Worm (Caenorhabditis elegans) whole organism, early embryonic: ENCODE measurements around the gene gld-3.

Source experiments
- B0310.2 ChIP-seq: sonication (generic microtip); optimal IDR thresholded peaks from 2 replicates; lab custom pipeline; 2016; ENCODE audit warnings: mild to moderate bottlenecking, missing genetic modification characterization, missing compliant biosample characterization
- F13C5.2 ChIP-seq: sonication (generic microtip); optimal IDR thresholded peaks from 2 replicates; lab custom pipeline; 2017; ENCODE audit warnings: mild to moderate bottlenecking, missing genetic modification characterization, inconsistent platforms, missing compliant biosample characterization
- aly-1 ChIP-seq: sonication (generic microtip); optimal IDR thresholded peaks from 2 replicates; lab custom pipeline; 2016; ENCODE audit warnings: missing genetic modification characterization, missing compliant biosample characterization
- ama-1 ChIP-seq: fragments of 150-350 bp; optimal IDR thresholded peaks from 2 replicates; lab custom pipeline; 2014
- ceh-13 ChIP-seq: fragments of 200-800 bp; sonication (Bioruptor generic); optimal IDR thresholded peaks from 2 replicates; lab custom pipeline; 2018; ENCODE audit warnings: mild to moderate bottlenecking, missing genetic modification characterization, missing compliant biosample characterization
- ceh-36 ChIP-seq: sonication (generic microtip); optimal IDR thresholded peaks from 2 replicates; lab custom pipeline; 2016; ENCODE audit warnings: missing genetic modification characterization, inconsistent platforms, missing compliant biosample characterization
- ets-7 ChIP-seq: sonication (generic microtip); optimal IDR thresholded peaks from 2 replicates; lab custom pipeline; 2016; ENCODE audit warnings: missing genotype, missing genetic modification characterization, missing compliant biosample characterization
- flt-1 ChIP-seq: fragments of 200-800 bp; sonication (Bioruptor generic); IDR thresholded peaks from 2 replicates; pipeline ENCODE4 v1.3.6; 2022; ENCODE audit warnings: missing genetic modification characterization, missing compliant biosample characterization
- hmbx-1 ChIP-seq: sonication (generic microtip); optimal IDR thresholded peaks from 2 replicates; lab custom pipeline; 2016; ENCODE audit warnings: mild to moderate bottlenecking, missing genetic modification characterization, missing compliant biosample characterization
- hmg-4 ChIP-seq: fragments of 200-800 bp; sonication (Bioruptor generic); optimal IDR thresholded peaks from 2 replicates; lab custom pipeline; 2018; ENCODE audit warnings: mild to moderate bottlenecking, missing genetic modification characterization, missing compliant biosample characterization
- hnd-1 ChIP-seq: sonication (generic microtip); optimal IDR thresholded peaks from 2 replicates; lab custom pipeline; 2016; ENCODE audit warnings: missing genetic modification characterization, missing compliant biosample characterization
- pes-1 ChIP-seq: fragments of 200-800 bp; sonication (Bioruptor generic); IDR thresholded peaks from 2 replicates; pipeline ENCODE4 v1.3.6; 2022; ENCODE audit warnings: missing genetic modification reagents, missing genetic modification characterization, missing compliant biosample characterization
- scrt-1 ChIP-seq: fragments of 200-800 bp; sonication (Bioruptor generic); IDR thresholded peaks from 2 replicates; pipeline ENCODE4 v1.3.6; 2022; ENCODE audit warnings: missing genetic modification characterization, missing compliant biosample characterization
- sea-1 ChIP-seq: fragments of 200-800 bp; sonication (Bioruptor generic); conservative IDR thresholded peaks from 2 replicates; pipeline ENCODE4 v1.3.6; 2022; ENCODE audit warnings: missing genetic modification characterization, missing compliant biosample characterization
- tbx-11 ChIP-seq: fragments of 200-800 bp; sonication (Bioruptor generic); IDR thresholded peaks from 2 replicates; pipeline ENCODE4 v1.3.6; 2022; ENCODE audit warnings: missing genetic modification characterization, missing compliant biosample characterization
- tbx-37 ChIP-seq: fragments of 200-800 bp; sonication (Bioruptor generic); conservative IDR thresholded peaks from 2 replicates; pipeline ENCODE4 v1.3.6; 2022; ENCODE audit warnings: missing genetic modification reagents, missing genetic modification characterization, missing compliant biosample characterization
- tra-4 ChIP-seq: sonication (generic microtip); optimal IDR thresholded peaks from 2 replicates; lab custom pipeline; 2017; ENCODE audit warnings: missing genetic modification characterization, missing compliant biosample characterization

Gene gld-3

DNA sequence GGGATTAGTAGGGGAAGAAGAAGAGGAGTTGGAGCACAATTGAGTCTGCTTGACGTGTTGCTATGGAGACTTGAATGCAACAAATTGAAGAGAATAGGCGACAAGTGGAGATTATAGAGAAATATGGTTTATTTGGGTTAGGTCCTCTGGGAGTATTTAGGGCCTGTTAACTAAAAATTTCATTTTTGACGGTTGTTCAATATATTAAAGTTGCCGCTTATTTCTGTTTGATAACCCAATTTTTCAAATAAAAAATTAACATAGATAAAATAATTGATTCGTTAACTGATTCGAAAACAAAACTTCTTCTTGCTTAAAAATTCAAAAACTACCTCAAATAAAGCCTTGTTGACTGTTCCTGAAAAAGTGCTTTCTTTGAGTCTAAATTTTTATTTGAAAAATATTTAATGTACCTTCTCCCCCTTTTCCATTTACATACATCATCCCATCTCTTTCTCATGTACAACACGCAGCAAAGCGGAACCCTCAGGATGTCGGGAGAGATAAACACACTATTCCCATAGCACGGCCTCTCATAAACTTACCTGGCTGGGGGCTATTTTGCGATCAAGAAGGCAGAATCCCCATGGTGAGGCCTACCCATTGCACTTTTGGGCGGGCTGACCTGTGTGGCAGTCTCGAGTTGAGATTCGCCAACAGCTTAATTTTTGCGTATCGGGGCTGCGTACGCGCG, 39.0 kb downstream of the gld-3 start, which contains the start of gene dyf-13:
Gene dyf-13, minus strand, starts transcription at position 51 of the 694 bp plus-strand sequence.
- TF ChIP-seq tbx-11 (GFP tag; lab: Robert Waterston, UW) (no peak), pes-1 (GFP tag; lab: Robert Waterston, UW) (no peak), ama-1 (lab: Kevin White, UChicago) (no peak), scrt-1 (GFP tag; lab: Robert Waterston, UW) (no peak), tra-4 (tag; lab: Kevin White, UChicago) (no peak), B0310.2 (tag; lab: Kevin White, UChicago) (no peak), hnd-1 (tag; lab: Kevin White, UChicago) (no peak), aly-1 (tag; lab: Kevin White, UChicago) (no peak), F13C5.2 (no peak), hmbx-1 (no peak), flt-1 (GFP tag; lab: Robert Waterston, UW) (no peak), tbx-37 (GFP tag; lab: Robert Waterston, UW) (no peak), hmg-4 (GFP tag; lab: Kevin White, UChicago) (no peak), ceh-36 (tag; lab: Kevin White, UChicago) (no peak), ceh-13 (GFP tag; lab: Kevin White, UChicago) (no peak), sea-1 (GFP tag; lab: Robert Waterston, UW) (no peak), ets-7 (no peak)

DNA sequence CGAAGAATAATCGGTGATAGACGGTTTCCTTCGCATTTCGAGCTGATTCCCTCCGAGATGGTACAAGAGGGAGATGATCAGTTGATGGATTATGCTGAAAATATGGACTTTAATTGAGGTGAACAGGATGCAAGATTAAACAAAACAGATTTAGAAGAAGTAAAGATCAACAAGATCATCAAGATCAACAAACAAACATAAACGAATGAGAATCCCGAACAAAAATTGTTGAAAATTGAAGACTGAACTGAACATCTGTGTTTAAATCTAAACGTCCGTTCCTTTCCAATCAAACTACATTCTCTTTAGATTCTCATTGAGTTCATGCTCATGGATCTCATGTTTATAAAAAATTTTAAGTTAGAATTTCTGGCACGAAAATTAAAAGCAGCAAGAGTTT, 42.4 kb downstream of the gld-3 start, which contains the start of gene glc-4:
Gene glc-4, minus strand, starts transcription at position 101 of the 400 bp plus-strand sequence.
- no peak for TF ChIP-seq hmg-4 (GFP tag; lab: Kevin White, UChicago)
- TF ChIP-seq aly-1 (tag; lab: Kevin White, UChicago) = no peak
- TF ChIP-seq ama-1 (lab: Kevin White, UChicago) = no peak
- no peak for TF ChIP-seq F13C5.2
- no peak for TF ChIP-seq ets-7
- TF ChIP-seq ceh-36 (tag; lab: Kevin White, UChicago) = no peak

DNA sequence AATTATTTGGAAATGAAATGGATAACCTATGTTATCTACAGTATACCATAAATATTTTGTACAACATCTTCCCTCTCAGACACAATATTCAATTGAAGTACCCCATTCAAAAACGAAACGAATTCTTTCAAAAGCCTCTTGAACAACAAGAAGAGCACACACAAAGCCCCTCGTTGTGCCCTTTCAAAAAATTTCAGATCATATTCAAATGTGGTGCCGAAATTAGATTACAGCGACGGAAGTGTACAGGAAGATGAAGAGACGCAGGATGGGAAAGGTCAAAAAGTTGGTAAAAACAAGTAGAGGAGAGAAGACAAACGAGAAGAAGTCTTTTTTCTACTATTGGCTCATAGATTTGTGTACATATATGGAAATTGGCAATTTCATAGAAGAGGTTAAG, 43.7 kb downstream of the gld-3 start:
- TF ChIP-seq tra-4 (tag; lab: Kevin White, UChicago) (no peak), pes-1 (GFP tag; lab: Robert Waterston, UW) (no peak), hnd-1 (tag; lab: Kevin White, UChicago) (no peak), F13C5.2 (no peak), hmg-4 (GFP tag; lab: Kevin White, UChicago) (no peak), ets-7 (no peak)

DNA sequence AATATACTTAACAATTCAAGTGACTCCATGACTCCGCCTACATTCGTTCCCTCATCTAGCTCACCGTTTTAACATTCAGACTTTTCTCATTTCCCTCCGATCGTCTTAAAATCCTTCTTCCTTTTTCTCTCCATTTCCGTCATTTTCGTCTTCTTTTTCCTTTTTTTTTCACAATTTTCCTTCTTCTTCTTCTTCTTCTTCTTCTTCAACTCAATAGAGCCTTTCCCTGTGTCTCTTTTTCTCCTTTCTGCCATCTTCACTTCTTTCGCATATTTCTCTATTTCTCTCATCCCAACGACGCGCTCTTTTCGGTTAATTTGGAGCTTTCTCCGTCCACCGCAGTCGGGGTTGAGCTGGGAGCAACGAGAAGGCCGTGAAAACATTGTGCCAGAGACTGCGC, 50.2 kb downstream of the gld-3 start:
- TF ChIP-seq F13C5.2 (no peak), flt-1 (GFP tag; lab: Robert Waterston, UW) (no peak), scrt-1 (GFP tag; lab: Robert Waterston, UW) (no peak), tbx-37 (GFP tag; lab: Robert Waterston, UW) (no peak), pes-1 (GFP tag; lab: Robert Waterston, UW) (no peak), hmbx-1 (no peak), tbx-11 (GFP tag; lab: Robert Waterston, UW) (no peak), B0310.2 (tag; lab: Kevin White, UChicago) (no peak), ets-7 (no peak), ceh-13 (GFP tag; lab: Kevin White, UChicago) (no peak), sea-1 (GFP tag; lab: Robert Waterston, UW) (no peak), hnd-1 (tag; lab: Kevin White, UChicago) (no peak), hmg-4 (GFP tag; lab: Kevin White, UChicago) (no peak), ama-1 (lab: Kevin White, UChicago) (no peak), ceh-36 (tag; lab: Kevin White, UChicago) (no peak), tra-4 (tag; lab: Kevin White, UChicago) (no peak)

DNA sequence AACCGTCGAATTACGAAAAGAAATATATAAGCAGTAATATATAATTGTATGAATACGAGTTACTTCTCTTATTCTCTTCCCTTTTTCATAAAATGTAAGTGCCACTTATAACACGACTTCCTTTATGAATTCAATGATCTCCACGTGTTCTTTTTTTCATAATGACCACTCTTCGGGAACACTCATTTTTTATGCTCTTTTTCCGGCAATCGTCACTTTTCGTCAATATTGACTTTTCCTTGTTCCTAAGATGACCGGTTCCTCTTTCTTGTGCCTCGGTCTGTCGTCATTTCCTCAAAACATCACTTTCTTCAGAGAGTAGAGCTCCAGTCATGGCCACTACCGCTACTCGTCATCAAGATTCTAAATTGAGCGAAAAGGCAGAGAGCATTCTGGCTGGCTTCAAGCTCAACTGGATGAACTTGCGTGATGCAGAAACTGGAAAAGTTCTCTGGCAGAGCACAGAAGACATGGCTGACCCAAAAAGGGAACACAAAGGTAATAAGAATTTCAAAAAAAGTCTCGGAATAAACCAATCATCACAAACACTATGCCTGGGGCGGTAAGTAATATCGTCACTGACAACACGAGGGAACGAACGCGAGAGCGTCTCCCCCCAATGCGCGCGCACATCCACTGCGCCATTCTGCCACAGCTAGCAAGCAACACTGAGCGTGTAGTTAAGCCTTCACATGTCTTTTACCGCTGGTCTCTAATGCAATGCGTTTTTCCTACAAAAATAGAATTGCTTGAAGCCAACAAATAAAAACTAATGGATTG, 51.2 kb downstream of the gld-3 start, which contains the start of gene pdl-1:
Gene pdl-1, plus strand, starts transcription at position 309 of the 780 bp plus-strand sequence.
- TF ChIP-seq ceh-13 (GFP tag; lab: Kevin White, UChicago) (peak; percentile 95), hmbx-1 (peak; percentile 76), ets-7 (peak; percentile 87), F13C5.2 (peak; percentile 96), tbx-11 (GFP tag; lab: Robert Waterston, UW) (peak; percentile 94), tra-4 (tag; lab: Kevin White, UChicago) (peak; percentile 84), ceh-36 (tag; lab: Kevin White, UChicago) (peak; percentile 94), hnd-1 (tag; lab: Kevin White, UChicago) (peak; percentile 90), hmg-4 (GFP tag; lab: Kevin White, UChicago) (peak; percentile 97), tbx-37 (GFP tag; lab: Robert Waterston, UW) (peak; percentile 92), sea-1 (GFP tag; lab: Robert Waterston, UW) (peak; percentile 96), B0310.2 (tag; lab: Kevin White, UChicago) (peak; percentile 89), ama-1 (lab: Kevin White, UChicago) (no peak), aly-1 (tag; lab: Kevin White, UChicago) (peak; percentile 96), flt-1 (GFP tag; lab: Robert Waterston, UW) (peak; percentile 97), scrt-1 (GFP tag; lab: Robert Waterston, UW) (peak; percentile 97), pes-1 (GFP tag; lab: Robert Waterston, UW) (peak; percentile 97)

- TF ChIP-seq hnd-1 (tag; lab: Kevin White, UChicago) = no peak
- no peak for TF ChIP-seq ceh-13 (GFP tag; lab: Kevin White, UChicago)
- TF ChIP-seq ceh-36 (tag; lab: Kevin White, UChicago) = no peak
- TF ChIP-seq flt-1 (GFP tag; lab: Robert Waterston, UW) = no peak
- no peak for TF ChIP-seq ama-1 (lab: Kevin White, UChicago)
- no peak for TF ChIP-seq F13C5.2
- TF ChIP-seq tbx-37 (GFP tag; lab: Robert Waterston, UW) = no peak
- no peak for TF ChIP-seq tra-4 (tag; lab: Kevin White, UChicago)
- no peak for TF ChIP-seq hmbx-1
- TF ChIP-seq B0310.2 (tag; lab: Kevin White, UChicago) = no peak
- TF ChIP-seq scrt-1 (GFP tag; lab: Robert Waterston, UW) = no peak
- TF ChIP-seq aly-1 (tag; lab: Kevin White, UChicago) = no peak
- TF ChIP-seq tbx-11 (GFP tag; lab: Robert Waterston, UW) = no peak
Measured at ce11 chrII:7186117-7186516, 53.7 kb downstream of the gld-3 start.
